Worm (Caenorhabditis elegans) whole organism, L2 larva: Measurements from ENCODE around the gene npr-17.

ENCODE experiments used
- C34F6.9 ChIP-seq: fragments of 150-350 bp; optimal IDR thresholded peaks from 2 replicates; lab custom pipeline; 2014; ENCODE audit warnings: missing biosample characterization, missing genetic modification characterization
- F13H6.1 ChIP-seq: sonication (generic microtip); optimal IDR thresholded peaks from 2 replicates; lab custom pipeline; 2016; ENCODE audit warnings: missing genetic modification characterization, missing compliant biosample characterization
- R02D3.7 ChIP-seq: fragments of 150-350 bp; optimal IDR thresholded peaks from 2 replicates; lab custom pipeline; 2014; ENCODE audit warnings: missing biosample characterization, missing genetic modification characterization
- Y55F3AM.14 ChIP-seq: fragments of 200-800 bp; sonication (Bioruptor generic); optimal IDR thresholded peaks from 2 replicates; lab custom pipeline; 2018; ENCODE audit warnings: mild to moderate bottlenecking, missing genetic modification characterization, missing compliant biosample characterization
- alr-1 ChIP-seq: fragments of 150-350 bp; optimal IDR thresholded peaks from 2 replicates; lab custom pipeline; 2014; ENCODE audit warnings: missing biosample characterization, missing genetic modification characterization
- aly-2 ChIP-seq: fragments of 150-350 bp; optimal IDR thresholded peaks from 2 replicates; lab custom pipeline; 2014; ENCODE audit warnings: missing biosample characterization, missing genetic modification characterization
- ama-1 ChIP-seq: fragments of 150-350 bp; optimal IDR thresholded peaks from 2 replicates; lab custom pipeline; 2018; ENCODE audit warnings: inconsistent platforms
- ceh-16 ChIP-seq: fragments of 150-350 bp; optimal IDR thresholded peaks from 2 replicates; lab custom pipeline; 2014; ENCODE audit warnings: missing biosample characterization, missing genetic modification characterization
- crh-2 ChIP-seq: sonication (generic microtip); optimal IDR thresholded peaks from 2 replicates; lab custom pipeline; 2017; ENCODE audit warnings: missing biosample characterization, missing genetic modification characterization
- elt-1 ChIP-seq: fragments of 150-350 bp; optimal IDR thresholded peaks from 2 replicates; lab custom pipeline; 2014; ENCODE audit warnings: missing biosample characterization, missing genetic modification characterization
- fos-1 ChIP-seq: fragments of 150-350 bp; optimal IDR thresholded peaks from 2 replicates; lab custom pipeline; 2014; ENCODE audit warnings: missing biosample characterization, missing genetic modification characterization
- gmeb-1 ChIP-seq: fragments of 150-350 bp; optimal IDR thresholded peaks from 2 replicates; lab custom pipeline; 2014; ENCODE audit warnings: missing biosample characterization, missing genetic modification characterization
- lin-11 ChIP-seq: fragments of 150-350 bp; sonication (generic microtip); optimal IDR thresholded peaks from 2 replicates; lab custom pipeline; 2014; ENCODE audit warnings: missing biosample characterization, missing genetic modification characterization, inconsistent platforms, mixed read lengths
- lin-13 ChIP-seq: fragments of 150-350 bp; optimal IDR thresholded peaks from 2 replicates; lab custom pipeline; 2014; ENCODE audit warnings: missing biosample characterization, missing genetic modification reagents, missing genetic modification characterization
- lin-39 ChIP-seq: fragments of 150-350 bp; optimal IDR thresholded peaks from 2 replicates; lab custom pipeline; 2014; ENCODE audit warnings: missing biosample characterization, missing genetic modification reagents, missing genetic modification characterization
- lsy-2 ChIP-seq, 2 experiments: fragments of 150-350 bp in 1 of 2; sonication (generic microtip) in 1 of 2; optimal IDR thresholded peaks; 2 replicates each; lab custom pipeline; 2014 to 2017; ENCODE audit warnings: missing biosample characterization in 2 of 2, missing genetic modification characterization in 2 of 2
- mab-5 ChIP-seq: fragments of 150-350 bp; optimal IDR thresholded peaks from 2 replicates; lab custom pipeline; 2014; ENCODE audit warnings: missing biosample characterization, missing genetic modification characterization
- mbf-1 ChIP-seq: sonication (generic microtip); optimal IDR thresholded peaks from 2 replicates; lab custom pipeline; 2017; ENCODE audit warnings: missing biosample characterization, missing genetic modification characterization
- mdl-1 ChIP-seq, 2 experiments: fragments of 150-350 bp in 1 of 2; sonication (generic microtip) in 1 of 2; optimal IDR thresholded peaks; 2 replicates each; lab custom pipeline; 2017; ENCODE audit warnings: missing biosample characterization in 2 of 2, missing genetic modification characterization in 2 of 2
- nhr-11 ChIP-seq: fragments of 150-350 bp; optimal IDR thresholded peaks from 2 replicates; lab custom pipeline; 2014; ENCODE audit warnings: missing biosample characterization, missing genetic modification characterization
- nhr-129 ChIP-seq: fragments of 150-350 bp; optimal IDR thresholded peaks from 2 replicates; lab custom pipeline; 2014; ENCODE audit warnings: missing biosample characterization, missing genetic modification characterization
- nhr-21 ChIP-seq: fragments of 150-350 bp; optimal IDR thresholded peaks from 2 replicates; lab custom pipeline; 2014; ENCODE audit warnings: missing biosample characterization, missing genetic modification characterization
- nhr-23 ChIP-seq: fragments of 150-350 bp; optimal IDR thresholded peaks from 2 replicates; lab custom pipeline; 2014; ENCODE audit warnings: missing biosample characterization, missing genetic modification reagents, missing genetic modification characterization
- nhr-237 ChIP-seq: fragments of 150-350 bp; optimal IDR thresholded peaks from 2 replicates; lab custom pipeline; 2014; ENCODE audit warnings: missing biosample characterization, missing genetic modification characterization
- nhr-25 ChIP-seq: fragments of 150-350 bp; sonication (generic microtip); optimal IDR thresholded peaks from 3 replicates; lab custom pipeline; 2014; ENCODE audit warnings: missing biosample characterization, missing genetic modification characterization
- nhr-6 ChIP-seq: fragments of 150-350 bp; optimal IDR thresholded peaks from 2 replicates; lab custom pipeline; 2014; ENCODE audit warnings: missing biosample characterization, missing genetic modification characterization
- nhr-77 ChIP-seq: fragments of 150-350 bp; optimal IDR thresholded peaks from 2 replicates; lab custom pipeline; 2014; ENCODE audit warnings: missing biosample characterization, missing genetic modification characterization
- peb-1 ChIP-seq: fragments of 150-350 bp; optimal IDR thresholded peaks from 2 replicates; lab custom pipeline; 2014; ENCODE audit warnings: missing biosample characterization, missing genetic modification characterization
- sem-4 ChIP-seq: fragments of 150-350 bp; optimal IDR thresholded peaks from 2 replicates; lab custom pipeline; 2014; ENCODE audit warnings: missing biosample characterization, missing genetic modification reagents, missing genetic modification characterization
- skn-1 ChIP-seq: sonication (generic microtip); optimal IDR thresholded peaks from 2 replicates; lab custom pipeline; 2017; ENCODE audit warnings: missing biosample characterization, missing genetic modification characterization
- sma-3 ChIP-seq: sonication (generic microtip); optimal IDR thresholded peaks from 2 replicates; lab custom pipeline; 2016; ENCODE audit warnings: missing genetic modification reagents, missing genetic modification characterization, missing compliant biosample characterization
- sma-9 ChIP-seq, 2 experiments: fragments of 150-350 bp in 1 of 2; sonication (generic microtip) in 1 of 2; optimal IDR thresholded peaks; 2 replicates each; lab custom pipeline; 2014 to 2016; ENCODE audit warnings: missing genetic modification characterization in 2 of 2, mild to moderate bottlenecking in 1 of 2, missing biosample characterization in 1 of 2, missing compliant biosample characterization in 1 of 2, missing genetic modification reagents in 1 of 2, moderate library complexity in 1 of 2
- snpc-4 ChIP-seq: fragments of 150-350 bp; optimal IDR thresholded peaks from 2 replicates; lab custom pipeline; 2014; ENCODE audit warnings: missing biosample characterization, missing genetic modification characterization
- unc-39 ChIP-seq: fragments of 150-350 bp; optimal IDR thresholded peaks from 2 replicates; lab custom pipeline; 2014; ENCODE audit warnings: missing biosample characterization, missing genetic modification characterization
- unc-55 ChIP-seq: fragments of 150-350 bp; sonication (generic microtip); optimal IDR thresholded peaks from 3 replicates; lab custom pipeline; 2014; ENCODE audit warnings: missing biosample characterization, missing genetic modification reagents, missing genetic modification characterization
- unc-62 ChIP-seq: fragments of 150-350 bp; optimal IDR thresholded peaks from 2 replicates; lab custom pipeline; 2014; ENCODE audit warnings: missing biosample characterization, missing genetic modification reagents, missing genetic modification characterization
- zag-1 ChIP-seq: fragments of 150-350 bp; optimal IDR thresholded peaks from 2 replicates; lab custom pipeline; 2014; ENCODE audit warnings: missing biosample characterization, missing genetic modification characterization
- ztf-1 ChIP-seq: fragments of 200-800 bp; sonication (Bioruptor generic); conservative IDR thresholded peaks from 2 replicates; pipeline ENCODE4 v1.3.6; 2022; ENCODE audit warnings: missing genetic modification characterization, missing compliant biosample characterization
- ztf-11 ChIP-seq: sonication (generic microtip); optimal IDR thresholded peaks from 2 replicates; lab custom pipeline; 2017; ENCODE audit warnings: missing biosample characterization, missing genetic modification characterization

npr-17 gene

DNA sequence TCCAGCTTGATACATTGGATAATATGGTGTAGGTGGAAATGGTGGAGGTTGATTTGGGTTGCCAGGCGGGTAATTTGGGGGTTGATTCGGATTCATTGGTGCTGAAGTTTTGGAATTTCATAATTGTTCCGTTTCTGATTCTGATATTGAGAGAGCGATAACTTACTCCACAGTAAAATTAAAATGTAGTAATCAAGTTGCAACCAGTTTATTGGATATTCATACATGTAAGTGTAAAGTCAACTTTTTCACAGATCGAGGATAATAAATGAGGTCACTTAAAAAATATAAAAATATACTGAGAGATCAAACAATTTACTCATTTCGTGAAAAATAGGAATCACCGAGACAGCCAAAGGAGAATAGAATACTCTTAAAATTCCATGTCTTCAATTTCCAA, 31.7 kb upstream of the npr-17 start, which contains the start of gene mdt-30:
TSS of gene mdt-30 (minus strand) at position 101 of the 400 bp plus-strand sequence.
- no peak for TF ChIP-seq unc-39 (tag; lab: Kevin White, UChicago)
- no peak for TF ChIP-seq ceh-16
- no peak for TF ChIP-seq sem-4 (tag; lab: Kevin White, UChicago)
- TF ChIP-seq ztf-1, result no peak
- TF ChIP-seq fos-1 (tag; lab: Kevin White, UChicago), result no peak
- no peak for TF ChIP-seq C34F6.9 (tag; lab: Kevin White, UChicago)
- no peak for TF ChIP-seq alr-1
- no peak for TF ChIP-seq skn-1
- no peak for TF ChIP-seq ztf-11 (tag; lab: Kevin White, UChicago)
- TF ChIP-seq elt-1 (tag; lab: Kevin White, UChicago), result no peak
- TF ChIP-seq nhr-77 (tag; lab: Kevin White, UChicago), result no peak
- no peak for TF ChIP-seq mdl-1 (tag; optimal IDR thresholded peaks at IDR 0.05; lab: Kevin White, UChicago)
- TF ChIP-seq mbf-1 (tag; lab: Kevin White, UChicago), result no peak
- no peak for TF ChIP-seq nhr-25 (tag; lab: Kevin White, UChicago)
- no peak for TF ChIP-seq nhr-237 (tag; lab: Kevin White, UChicago)
- TF ChIP-seq lin-39 (tag; lab: Kevin White, UChicago), result no peak
- TF ChIP-seq gmeb-1 (tag; lab: Kevin White, UChicago), result no peak
- TF ChIP-seq snpc-4 (tag; lab: Kevin White, UChicago), result no peak
- TF ChIP-seq, all 48 proteins: peak for 0

ce11 chrIII:8022077-8022476, 25.8 kb upstream of the npr-17 start, which contains the start of gene F44B9.2:
TSS of gene F44B9.2 (plus strand) at chrIII:8022463.
- TF ChIP-seq lin-13 (GFP tag; lab: Kevin White, UChicago), result no peak
- TF ChIP-seq sma-9 (GFP tag; optimal IDR thresholded peaks at IDR 0.05; lab: Kevin White, UChicago), result no peak
- TF ChIP-seq sma-9 (tag; optimal IDR thresholded peaks at IDR 0.05; lab: Kevin White, UChicago), result no peak
- no peak for TF ChIP-seq skn-1
- no peak for TF ChIP-seq nhr-129 (tag; lab: Kevin White, UChicago)
- no peak for TF ChIP-seq nhr-11 (tag; lab: Kevin White, UChicago)
- no peak for TF ChIP-seq nhr-6
- TF ChIP-seq unc-55, result no peak
- no peak for TF ChIP-seq ztf-11 (tag; lab: Kevin White, UChicago)
- TF ChIP-seq nhr-23 (tag; lab: Kevin White, UChicago), result no peak
- TF ChIP-seq nhr-25 (tag; lab: Kevin White, UChicago), result no peak
- TF ChIP-seq aly-2 (tag; lab: Kevin White, UChicago), result no peak
- no peak for TF ChIP-seq mbf-1 (tag; lab: Kevin White, UChicago)
- no peak for TF ChIP-seq Y55F3AM.14 (GFP tag; lab: Kevin White, UChicago)
- no peak for TF ChIP-seq unc-62 (GFP tag; lab: Kevin White, UChicago)
- no peak for TF ChIP-seq unc-39 (tag; lab: Kevin White, UChicago)
- TF ChIP-seq, all 48 proteins: peak for 0

DNA sequence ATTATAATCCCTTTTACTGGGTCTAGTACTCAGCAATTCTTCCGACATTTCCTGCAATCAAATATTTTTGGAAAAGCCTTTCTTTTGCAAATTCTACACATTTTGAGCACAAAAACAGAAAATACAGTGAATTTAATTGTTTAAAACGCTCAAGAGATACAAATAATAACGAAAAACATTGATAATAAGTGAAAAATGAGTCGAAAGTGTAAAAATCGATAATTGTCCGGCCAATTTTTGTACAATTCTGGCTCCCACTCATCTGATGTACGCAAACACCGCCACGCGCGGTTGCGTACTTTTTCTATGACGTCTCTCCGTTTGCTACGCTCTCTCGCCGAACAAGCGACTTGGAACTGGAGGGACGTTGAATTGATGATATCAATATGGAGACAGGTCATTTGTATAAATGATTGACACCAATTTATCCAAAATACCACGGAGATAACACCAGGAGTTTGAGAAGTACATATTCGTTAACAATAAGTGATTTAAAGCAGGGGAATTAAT, 24.6 kb upstream of the npr-17 start, which contains the start of gene lin-36:
TSS of gene lin-36 (minus strand) at position 51 of the 510 bp plus-strand sequence.
- peak; percentile 58 for TF ChIP-seq nhr-21 (tag; lab: Kevin White, UChicago)
- TF ChIP-seq R02D3.7 (tag; lab: Kevin White, UChicago), result no peak
- TF ChIP-seq nhr-23 (tag; lab: Kevin White, UChicago), result no peak
- no peak for TF ChIP-seq unc-39 (tag; lab: Kevin White, UChicago)
- TF ChIP-seq mbf-1 (tag; lab: Kevin White, UChicago), result no peak
- peak; percentile 61 for TF ChIP-seq F13H6.1 (tag; lab: Kevin White, UChicago)
- TF ChIP-seq lin-13 (GFP tag; lab: Kevin White, UChicago), result peak; percentile 85
- TF ChIP-seq ama-1 (lab: Kevin White, UChicago), result no peak
- peak; percentile 7 for TF ChIP-seq nhr-237 (tag; lab: Kevin White, UChicago)
- TF ChIP-seq skn-1, result peak; percentile 44
- peak; percentile 83 for TF ChIP-seq crh-2 (tag; lab: Kevin White, UChicago)
- peak; percentile 71 for TF ChIP-seq sma-9 (GFP tag; optimal IDR thresholded peaks at IDR 0.05; lab: Kevin White, UChicago)
- TF ChIP-seq sma-9 (tag; optimal IDR thresholded peaks at IDR 0.05; lab: Kevin White, UChicago), result no peak
- peak; percentile 77 to 92 for TF ChIP-seq lsy-2 (tag; optimal IDR thresholded peaks at IDR 0.05; lab: Kevin White, UChicago)
- TF ChIP-seq sma-3 (GFP tag; lab: Kevin White, UChicago), result peak; percentile 73
- no peak for TF ChIP-seq peb-1
- TF ChIP-seq C34F6.9 (tag; lab: Kevin White, UChicago), result peak; percentile 95
- peak; percentile 16 for TF ChIP-seq zag-1
- peak; percentile 72 for TF ChIP-seq fos-1 (tag; lab: Kevin White, UChicago)
- peak; percentile 58 for TF ChIP-seq ceh-16
- peak; percentile 63 for TF ChIP-seq mab-5
- TF ChIP-seq gmeb-1 (tag; lab: Kevin White, UChicago), result peak; percentile 87
- TF ChIP-seq nhr-25 (tag; lab: Kevin White, UChicago), result peak; percentile 74
- TF ChIP-seq lin-11, result peak; percentile 51
- TF ChIP-seq nhr-129 (tag; lab: Kevin White, UChicago), result peak; percentile 82
- peak; percentile 89 for TF ChIP-seq unc-55
- no peak for TF ChIP-seq snpc-4 (tag; lab: Kevin White, UChicago)
- peak; percentile 51 for TF ChIP-seq sem-4 (tag; lab: Kevin White, UChicago)
